Fruit fly (Drosophila melanogaster): Measurements from ENCODE around the gene CG9692.
A peak's percentile ranks its signal among the peaks of the same experiment; 100 is the strongest.

dm6 chr3L:16730645-16731044, 25.9 kb downstream of the CG9692 start, which contains the start of gene Dbp73D:
- TF ChIP-seq h (GFP tag; optimal IDR thresholded peaks at IDR 0.05): no peak
- TF ChIP-seq dl (GFP tag; optimal IDR thresholded peaks at IDR 0.05; ENCODE audit: insufficient read depth in 1 of 2, partially characterized antibody in 2 of 2): peak; percentile 12 to 73
- no peak for TF ChIP-seq GATAd (GFP tag; optimal IDR thresholded peaks at IDR 0.05)
- TF ChIP-seq Hr78 (GFP tag; optimal IDR thresholded peaks at IDR 0.05): no peak
- TF ChIP-seq CG9705 (GFP tag; optimal IDR thresholded peaks at IDR 0.05): no peak

All from whole organism, wandering third instar larva.